Worm (Caenorhabditis elegans) whole organism, L1 larva: Measurements from ENCODE around the gene cic-1.
A peak's percentile ranks its signal among the peaks of the same experiment; 100 is the strongest.

Experiments
- C04F5.9 ChIP-seq: sonication (generic microtip); optimal IDR thresholded peaks from 2 replicates; lab custom pipeline; 2016; ENCODE audit warnings: missing genetic modification characterization, missing compliant biosample characterization
- F16B12.6 ChIP-seq: fragments of 150-350 bp; optimal IDR thresholded peaks from 2 replicates; lab custom pipeline; 2014; ENCODE audit warnings: missing biosample characterization, missing genetic modification characterization
- aly-2 ChIP-seq: fragments of 150-350 bp; optimal IDR thresholded peaks from 2 replicates; lab custom pipeline; 2014; ENCODE audit warnings: missing biosample characterization, missing genetic modification characterization
- ceh-63 ChIP-seq: fragments of 200-800 bp; sonication (Bioruptor generic); optimal IDR thresholded peaks from 2 replicates; lab custom pipeline; 2018; ENCODE audit warnings: mild to moderate bottlenecking, missing genetic modification characterization, missing compliant biosample characterization
- ceh-90 ChIP-seq: sonication (generic microtip); optimal IDR thresholded peaks from 2 replicates; lab custom pipeline; 2016; ENCODE audit warnings: missing genetic modification characterization, missing compliant biosample characterization
- dpl-1 ChIP-seq, 3 experiments: fragments of 150-350 bp in 2 of 3; sonication (generic microtip) in 1 of 3; optimal IDR thresholded peaks; 2 replicates each; lab custom pipeline; 2014 to 2017; ENCODE audit warnings: missing biosample characterization in 3 of 3, missing genetic modification characterization in 3 of 3, missing genetic modification reagents in 3 of 3
- efl-1 ChIP-seq, 4 experiments: fragments of 150-350 bp; optimal IDR thresholded peaks in 3 of 4; peaks in 1 of 4; 1 replicate in 1 of 4; 2 replicates in 3 of 4; lab custom pipeline; 2014; ENCODE audit warnings: missing biosample characterization in 2 of 4, missing genetic modification characterization in 2 of 4, missing genetic modification reagents in 2 of 4
- efl-3 ChIP-seq: fragments of 200-800 bp; sonication (Bioruptor generic); optimal IDR thresholded peaks from 2 replicates; lab custom pipeline; 2018; ENCODE audit warnings: mild to moderate bottlenecking, missing genetic modification characterization, missing compliant biosample characterization
- egl-27 ChIP-seq, 2 experiments: fragments of 150-350 bp in 1 of 2; sonication (generic microtip); optimal IDR thresholded peaks; 3 replicates each; lab custom pipeline; 2017 to 2018; ENCODE audit warnings: missing biosample characterization in 2 of 2, missing genetic modification characterization in 2 of 2, missing genetic modification reagents in 2 of 2
- elt-2 ChIP-seq: sonication (generic microtip); optimal IDR thresholded peaks from 2 replicates; lab custom pipeline; 2016; ENCODE audit warnings: missing genetic modification characterization, mild to moderate bottlenecking, inconsistent platforms, missing compliant biosample characterization, missing genetic modification reagents
- ets-5 ChIP-seq: fragments of 200-800 bp; sonication (Bioruptor generic); IDR thresholded peaks from 2 replicates; pipeline ENCODE4 v1.3.6; 2022; ENCODE audit warnings: missing genetic modification characterization, missing compliant biosample characterization
- fkh-8 ChIP-seq: sonication (generic microtip); optimal IDR thresholded peaks from 2 replicates; lab custom pipeline; 2016; ENCODE audit warnings: mild to moderate bottlenecking, missing genetic modification characterization, missing compliant biosample characterization
- fos-1 ChIP-seq: fragments of 150-350 bp; optimal IDR thresholded peaks from 2 replicates; lab custom pipeline; 2014; ENCODE audit warnings: missing biosample characterization, missing genetic modification characterization
- grh-1 ChIP-seq: fragments of 200-800 bp; sonication (Bioruptor generic); IDR thresholded peaks from 2 replicates; pipeline ENCODE4 v1.3.6; 2022; ENCODE audit warnings: missing genetic modification reagents, missing genetic modification characterization, missing compliant biosample characterization
- hlh-17 ChIP-seq: fragments of 200-800 bp; sonication (Bioruptor generic); optimal IDR thresholded peaks from 2 replicates; lab custom pipeline; 2018; ENCODE audit warnings: missing genetic modification characterization, mild to moderate bottlenecking, missing compliant biosample characterization, moderate library complexity, borderline replicate concordance
- hlh-4 ChIP-seq: sonication (generic microtip); optimal IDR thresholded peaks from 2 replicates; lab custom pipeline; 2016; ENCODE audit warnings: mild to moderate bottlenecking, missing genetic modification characterization, missing compliant biosample characterization
- isw-1 ChIP-seq: fragments of 200-800 bp; sonication (Bioruptor generic); IDR thresholded peaks from 2 replicates; pipeline ENCODE4 v1.3.6; 2022; ENCODE audit warnings: missing genetic modification characterization, missing compliant biosample characterization
- jun-1 ChIP-seq: fragments of 150-350 bp; optimal IDR thresholded peaks from 2 replicates; lab custom pipeline; 2014; ENCODE audit warnings: missing biosample characterization, missing genetic modification reagents, missing genetic modification characterization
- lin-14 ChIP-seq: fragments of 200-800 bp; sonication (Bioruptor generic); optimal IDR thresholded peaks from 2 replicates; lab custom pipeline; 2018; ENCODE audit warnings: mild to moderate bottlenecking, missing genetic modification characterization, moderate library complexity, missing compliant biosample characterization
- lin-15B ChIP-seq: fragments of 150-350 bp; sonication (generic microtip); optimal IDR thresholded peaks from 3 replicates; lab custom pipeline; 2014; ENCODE audit warnings: missing biosample characterization, missing genetic modification characterization
- lin-35 ChIP-seq, 2 experiments: fragments of 150-350 bp; optimal IDR thresholded peaks; 2 replicates each; lab custom pipeline; 2014; ENCODE audit warnings: missing biosample characterization in 2 of 2, missing genetic modification characterization in 2 of 2, missing genetic modification reagents in 2 of 2
- lin-39 ChIP-seq: fragments of 150-350 bp; optimal IDR thresholded peaks from 2 replicates; lab custom pipeline; 2014; ENCODE audit warnings: missing biosample characterization, missing genetic modification reagents, missing genetic modification characterization
- lir-3 ChIP-seq: sonication (generic microtip); optimal IDR thresholded peaks from 2 replicates; lab custom pipeline; 2016; ENCODE audit warnings: mild to moderate bottlenecking, missing genetic modification characterization, moderate library complexity, missing compliant biosample characterization; ENCODE audit not compliant: poor library complexity
- lsy-2 ChIP-seq, 2 experiments: fragments of 150-350 bp; optimal IDR thresholded peaks; 2 replicates each; lab custom pipeline; 2014; ENCODE audit warnings: missing biosample characterization in 2 of 2, missing genetic modification characterization in 2 of 2
- mab-9 ChIP-seq: fragments of 200-800 bp; sonication (Bioruptor generic); IDR thresholded peaks from 2 replicates; pipeline ENCODE4 v1.3.6; 2022; ENCODE audit warnings: missing genetic modification reagents, missing genetic modification characterization, missing compliant biosample characterization
- mdl-1 ChIP-seq, 2 experiments: fragments of 150-350 bp; optimal IDR thresholded peaks; 2 replicates each; lab custom pipeline; 2014 to 2017; ENCODE audit warnings: missing biosample characterization in 2 of 2, missing genetic modification characterization in 2 of 2, inconsistent platforms in 1 of 2
- nhr-12 ChIP-seq: sonication (generic microtip); optimal IDR thresholded peaks from 2 replicates; lab custom pipeline; 2017; ENCODE audit warnings: missing biosample characterization, missing genetic modification characterization
- nhr-19 ChIP-seq: fragments of 200-800 bp; sonication (Bioruptor generic); conservative IDR thresholded peaks from 2 replicates; pipeline ENCODE4 v1.3.6; 2022; ENCODE audit warnings: missing genetic modification characterization, missing compliant biosample characterization
- nhr-28 ChIP-seq: fragments of 150-350 bp; optimal IDR thresholded peaks from 2 replicates; lab custom pipeline; 2014; ENCODE audit warnings: missing biosample characterization, missing genetic modification characterization
- nhr-47 ChIP-seq: sonication (generic microtip); optimal IDR thresholded peaks from 2 replicates; lab custom pipeline; 2016; ENCODE audit warnings: mild to moderate bottlenecking, missing genetic modification characterization, moderate library complexity, missing compliant biosample characterization
- nhr-71 ChIP-seq: sonication (generic microtip); optimal IDR thresholded peaks from 2 replicates; lab custom pipeline; 2016; ENCODE audit warnings: mild to moderate bottlenecking, missing genetic modification characterization, moderate library complexity, missing compliant biosample characterization
- nhr-77 ChIP-seq: fragments of 150-350 bp; optimal IDR thresholded peaks from 2 replicates; lab custom pipeline; 2014; ENCODE audit warnings: missing biosample characterization, missing genetic modification characterization
- nhr-84 ChIP-seq: sonication (generic microtip); optimal IDR thresholded peaks from 2 replicates; lab custom pipeline; 2017; ENCODE audit warnings: missing biosample characterization, missing genetic modification characterization
- pag-3 ChIP-seq: sonication (generic microtip); optimal IDR thresholded peaks from 2 replicates; lab custom pipeline; 2017; ENCODE audit warnings: missing genetic modification characterization, mild to moderate bottlenecking, missing compliant biosample characterization, antibody characterized with exemption, borderline replicate concordance; ENCODE audit not compliant: insufficient read depth
- pax-3 ChIP-seq: fragments of 200-800 bp; sonication (Bioruptor generic); optimal IDR thresholded peaks from 2 replicates; lab custom pipeline; 2018; ENCODE audit warnings: mild to moderate bottlenecking, missing genetic modification characterization, moderate library complexity, missing compliant biosample characterization
- pqm-1 ChIP-seq: sonication (generic microtip); optimal IDR thresholded peaks from 3 replicates; lab custom pipeline; 2017; ENCODE audit warnings: missing biosample characterization, missing genetic modification characterization
- skn-1 ChIP-seq: fragments of 150-350 bp; optimal IDR thresholded peaks from 2 replicates; lab custom pipeline; 2014; ENCODE audit warnings: missing biosample characterization, missing genetic modification characterization
- sox-4 ChIP-seq: sonication (generic microtip); optimal IDR thresholded peaks from 2 replicates; lab custom pipeline; 2016; ENCODE audit warnings: missing genetic modification characterization, missing compliant biosample characterization
- swsn-7 ChIP-seq: sonication (generic microtip); optimal IDR thresholded peaks from 2 replicates; lab custom pipeline; 2016; ENCODE audit warnings: missing genetic modification characterization, missing compliant biosample characterization
- tbx-2 ChIP-seq: sonication (generic microtip); optimal IDR thresholded peaks from 2 replicates; lab custom pipeline; 2016; ENCODE audit warnings: missing genetic modification characterization, missing compliant biosample characterization
- unc-130 ChIP-seq: fragments of 150-350 bp; optimal IDR thresholded peaks from 2 replicates; lab custom pipeline; 2017; ENCODE audit warnings: missing biosample characterization, missing genetic modification characterization, inconsistent platforms
- unc-62 ChIP-seq: fragments of 150-350 bp; optimal IDR thresholded peaks from 2 replicates; lab custom pipeline; 2014; ENCODE audit warnings: missing biosample characterization, missing genetic modification reagents, missing genetic modification characterization
- vab-15 ChIP-seq: sonication (generic microtip); optimal IDR thresholded peaks from 2 replicates; lab custom pipeline; 2017; ENCODE audit warnings: missing genotype, mild to moderate bottlenecking, missing genetic modification characterization, missing compliant biosample characterization
- xbp-1 ChIP-seq: sonication (generic microtip); optimal IDR thresholded peaks from 2 replicates; lab custom pipeline; 2016; ENCODE audit warnings: missing genetic modification characterization, missing compliant biosample characterization
- zip-4 ChIP-seq: fragments of 200-800 bp; sonication (Bioruptor generic); optimal IDR thresholded peaks from 2 replicates; lab custom pipeline; 2018; ENCODE audit warnings: mild to moderate bottlenecking, missing genetic modification characterization, moderate library complexity, missing compliant biosample characterization
- ztf-11 ChIP-seq, 2 experiments: sonication (generic microtip); optimal IDR thresholded peaks; 2 replicates each; lab custom pipeline; 2016 to 2017; ENCODE audit warnings: missing genetic modification characterization in 2 of 2, missing biosample characterization in 1 of 2, missing compliant biosample characterization in 1 of 2
- ztf-4 ChIP-seq: fragments of 150-350 bp; optimal IDR thresholded peaks from 2 replicates; lab custom pipeline; 2014; ENCODE audit warnings: missing biosample characterization, missing genetic modification characterization

cic-1 gene

DNA sequence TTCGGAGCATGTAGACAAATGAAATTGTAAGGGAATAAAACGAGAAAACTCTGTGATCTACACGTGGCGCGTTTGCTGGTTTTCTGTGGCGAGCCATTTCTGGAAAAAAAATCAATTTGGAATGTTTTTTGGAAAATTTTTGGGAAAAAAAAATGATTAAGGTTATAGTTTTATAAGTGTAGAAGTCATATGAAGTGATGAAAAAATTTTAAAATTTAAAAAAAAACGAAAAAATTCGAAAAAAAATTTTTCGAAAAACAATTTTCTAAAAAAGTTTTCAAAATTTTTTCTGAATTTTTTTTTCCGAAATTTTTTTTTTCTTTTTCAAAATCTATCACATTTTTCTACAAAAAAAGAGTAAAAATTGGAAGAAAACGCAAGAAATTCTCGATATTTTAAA lies 14.5 kb downstream of the cic-1 start, which contains the start of gene H14E04.3 (continued):
- no peak for TF ChIP-seq mdl-1 (tag; optimal IDR thresholded peaks at IDR 0.05; lab: Kevin White, UChicago)

DNA sequence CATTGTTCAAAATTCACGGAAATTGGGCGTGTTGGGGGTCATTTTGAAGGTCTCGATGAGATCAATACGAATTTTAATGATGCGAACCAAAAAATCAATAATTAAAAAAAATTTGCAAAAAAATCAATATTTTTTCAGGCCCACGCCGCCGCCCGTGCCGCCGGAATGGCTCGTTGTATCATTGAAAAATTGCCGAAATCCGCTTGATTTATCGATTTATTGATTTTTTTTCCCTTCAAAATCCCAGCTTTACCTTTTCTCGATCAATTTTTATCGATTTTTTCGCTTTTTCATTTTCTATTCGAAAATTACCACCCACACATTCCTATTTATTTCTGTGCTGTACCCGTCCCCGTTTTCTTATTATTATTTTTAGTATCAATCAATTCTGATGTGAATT lies 16.7 kb downstream of the cic-1 start:
- no peak for TF ChIP-seq lir-3 (tag; lab: Kevin White, UChicago)
- no peak for TF ChIP-seq ceh-63 (GFP tag; lab: Kevin White, UChicago)
- no peak for TF ChIP-seq nhr-77 (tag; lab: Kevin White, UChicago)
- TF ChIP-seq mab-9 (GFP tag; lab: Robert Waterston, UW) = no peak
- TF ChIP-seq ceh-90 (tag; lab: Kevin White, UChicago) = no peak
- TF ChIP-seq zip-4 (GFP tag; lab: Kevin White, UChicago) = no peak
- TF ChIP-seq jun-1 = no peak
- TF ChIP-seq ztf-4 = no peak

DNA sequence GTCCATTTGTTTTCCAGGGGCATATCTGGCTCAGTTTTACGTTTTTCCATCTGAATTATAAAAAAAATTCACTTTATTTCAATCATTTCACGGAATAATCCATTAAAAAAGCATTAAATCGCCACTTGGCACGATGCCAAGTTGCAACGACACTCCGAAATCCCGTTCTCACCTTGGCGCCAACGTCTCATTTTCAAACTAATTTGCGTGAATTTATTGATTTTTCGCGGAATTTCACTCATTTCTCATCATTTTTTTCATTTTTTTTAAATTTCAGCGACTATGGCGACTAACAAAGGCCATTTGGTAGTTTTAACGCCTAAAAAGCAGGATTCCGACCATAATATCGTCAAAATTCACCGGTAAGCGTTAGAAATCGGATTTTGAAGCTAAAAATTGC lies 25.1 kb downstream of the cic-1 start, which contains the start of gene H14E04.2:
Gene H14E04.2 (plus strand): TSS at position 276 of the 400 bp plus-strand sequence.
- TF ChIP-seq lir-3 (tag; lab: Kevin White, UChicago) (no peak), lin-15B (tag; lab: Kevin White, UChicago) (peak; percentile 77), ets-5 (GFP tag; lab: Robert Waterston, UW) (no peak), lin-14 (GFP tag; lab: Kevin White, UChicago) (peak; percentile 85), nhr-28 (tag; lab: Kevin White, UChicago) (no peak), vab-15 (tag; lab: Kevin White, UChicago) (peak; percentile 75), ztf-11 (tag; optimal IDR thresholded peaks at IDR 0.05; lab: Kevin White, UChicago) (peak in 1 of 2 experiments; percentile 51), nhr-19 (GFP tag; lab: Robert Waterston, UW) (peak; percentile 78), nhr-84 (tag; lab: Kevin White, UChicago) (no peak), hlh-17 (no peak), nhr-71 (tag; lab: Kevin White, UChicago) (peak; percentile 87), aly-2 (tag; lab: Kevin White, UChicago) (no peak), skn-1 (tag; lab: Kevin White, UChicago) (peak; percentile 58), nhr-12 (tag; lab: Kevin White, UChicago) (no peak), grh-1 (GFP tag; lab: Robert Waterston, UW) (peak; percentile 77), zip-4 (GFP tag; lab: Kevin White, UChicago) (peak; percentile 55), pag-3 (no peak), pqm-1 (no peak), C04F5.9 (tag; lab: Kevin White, UChicago) (no peak), isw-1 (GFP tag; lab: Robert Waterston, UW) (peak; percentile 63), swsn-7 (tag; lab: Kevin White, UChicago) (peak; percentile 81), lin-35 (GFP tag; optimal IDR thresholded peaks at IDR 0.05; lab: Kevin White, UChicago) (peak; percentile 95 to 97), unc-130 (peak; percentile 94), efl-1 (optimal IDR thresholded peaks at IDR 0.05; lab: Kevin White, UChicago) (peak; percentile 98 to 99), efl-1 (GFP tag; optimal IDR thresholded peaks at IDR 0.05 in 1 of 2; lab: Kevin White, UChicago) (peak; percentile 95 to 100), nhr-47 (tag; lab: Kevin White, UChicago) (peak; percentile 87), sox-4 (tag; lab: Kevin White, UChicago) (no peak), nhr-77 (tag; lab: Kevin White, UChicago) (peak; percentile 57), lsy-2 (tag; optimal IDR thresholded peaks at IDR 0.05; lab: Kevin White, UChicago) (peak; percentile 84 to 92), fkh-8 (tag; lab: Kevin White, UChicago) (peak; percentile 60), ceh-63 (GFP tag; lab: Kevin White, UChicago) (no peak), efl-3 (no peak), unc-62 (GFP tag; lab: Kevin White, UChicago) (no peak), tbx-2 (peak; percentile 78), lin-39 (peak; percentile 1), F16B12.6 (tag; lab: Kevin White, UChicago) (peak; percentile 63), pax-3 (tag; lab: Kevin White, UChicago) (peak; percentile 73), hlh-4 (tag; lab: Kevin White, UChicago) (no peak), egl-27 (tag; optimal IDR thresholded peaks at IDR 0.05; lab: Kevin White, UChicago) (no peak), ceh-90 (tag; lab: Kevin White, UChicago) (no peak), dpl-1 (GFP tag; optimal IDR thresholded peaks at IDR 0.05; lab: Kevin White, UChicago) (peak; percentile 94 to 96 (median 95)), fos-1 (tag; lab: Kevin White, UChicago) (peak; percentile 47), xbp-1 (tag; lab: Kevin White, UChicago) (peak; percentile 87), elt-2 (peak; percentile 19)
